Fruit fly (Drosophila melanogaster) S2 (cell line): ENCODE data around the gene CG14142.

ENCODE experiments used
- CG8478 ChIP-seq: fragments of >200 bp; optimal IDR thresholded peaks from 2 replicates; lab custom pipeline; 2018
- CTCF ChIP-seq, 2 experiments: fragments of >200 bp; optimal IDR thresholded peaks; 2 replicates each; lab custom pipeline; 2018

dm6 chr3L:11138862-11139261, 34.5 kb upstream of the CG14142 start:
- TF ChIP-seq CG8478 (lab: Kevin White, UChicago) (no peak), CTCF (optimal IDR thresholded peaks at IDR 0.05; lab: Kevin White, UChicago) (no peak)
